Worm (Caenorhabditis elegans) whole organism, midembryonic: ENCODE data around the gene C47A4.3.

Experiments used
- T22C8.4 ChIP-seq: fragments of 200-800 bp; sonication (Bioruptor generic); IDR thresholded peaks from 2 replicates; pipeline ENCODE4 v1.3.6; 2022; ENCODE audit warnings: missing genetic modification characterization, missing compliant biosample characterization
- cog-1 ChIP-seq: sonication (generic microtip); optimal IDR thresholded peaks from 2 replicates; lab custom pipeline; 2016; ENCODE audit warnings: missing genetic modification characterization, missing compliant biosample characterization
- flt-1 ChIP-seq: fragments of 200-800 bp; sonication (Bioruptor generic); IDR thresholded peaks from 2 replicates; pipeline ENCODE4 v1.3.6; 2022; ENCODE audit warnings: missing genetic modification characterization, missing compliant biosample characterization
- klf-2 ChIP-seq: fragments of 200-800 bp; sonication (Bioruptor generic); conservative IDR thresholded peaks from 2 replicates; pipeline ENCODE4 v1.3.6; 2022; ENCODE audit warnings: missing genetic modification reagents, missing genetic modification characterization, missing compliant biosample characterization
- med-1 ChIP-seq: sonication (generic microtip); optimal IDR thresholded peaks from 2 replicates; lab custom pipeline; 2017; ENCODE audit warnings: missing genetic modification characterization, mild to moderate bottlenecking, missing compliant biosample characterization, antibody characterized with exemption, missing genetic modification reagents; ENCODE audit not compliant: insufficient read depth
- ref-1 ChIP-seq: fragments of 200-800 bp; sonication (Bioruptor generic); conservative IDR thresholded peaks from 2 replicates; pipeline ENCODE4 v1.3.6; 2022; ENCODE audit warnings: missing genetic modification reagents, missing genetic modification characterization, missing compliant biosample characterization

- TF ChIP-seq T22C8.4 (GFP tag; lab: Robert Waterston, UW) (no peak), cog-1 (tag; lab: Kevin White, UChicago) (no peak), med-1 (no peak), ref-1 (GFP tag; lab: Robert Waterston, UW) (no peak), flt-1 (GFP tag; lab: Robert Waterston, UW) (no peak), klf-2 (GFP tag; lab: Robert Waterston, UW) (no peak)
Observed at ce11 chrIV:13710367-13710766, 31.8 kb downstream of the C47A4.3 start.
